Worm (Caenorhabditis elegans): Measurements from ENCODE around the gene srh-181.

- TF ChIP-seq unc-39 (tag; optimal IDR thresholded peaks at IDR 0.05) (no peak), ceh-28 (tag; optimal IDR thresholded peaks at IDR 0.05) (no peak), ztf-4 (tag; optimal IDR thresholded peaks at IDR 0.05) (no peak), lin-15B (tag; optimal IDR thresholded peaks at IDR 0.05) (no peak), skn-1 (tag; optimal IDR thresholded peaks at IDR 0.05) (no peak), nhr-76 (tag; optimal IDR thresholded peaks at IDR 0.05) (no peak), snpc-4 (tag; optimal IDR thresholded peaks at IDR 0.05) (no peak), nhr-77 (tag; optimal IDR thresholded peaks at IDR 0.05) (no peak), nhr-237 (tag; optimal IDR thresholded peaks at IDR 0.05) (no peak), nhr-11 (tag; optimal IDR thresholded peaks at IDR 0.05) (no peak), lin-39 (tag; optimal IDR thresholded peaks at IDR 0.05) (no peak), fos-1 (tag; optimal IDR thresholded peaks at IDR 0.05) (no peak)
Observed at ce11 chrV:18506772-18507171, 32.4 kb downstream of the srh-181 start.

Data from whole organism, L3 larva.